Worm (Caenorhabditis elegans): Measurements from ENCODE around the gene wrb-1.

wrb-1 gene

ce11 chrV:1153925-1154324 is 41.9 kb upstream of the wrb-1 start (continued):
- TF ChIP-seq nhr-25 (tag; optimal IDR thresholded peaks at IDR 0.05; ENCODE audit: borderline replicate concordance, insufficient read depth) = no peak
- 0 out of 2 replicates have a peak, but pooled peaks have one; percentile 44 for TF ChIP-seq ceh-20 (GFP tag; IDR thresholded peaks at IDR 0.05)
- no peak for TF ChIP-seq ces-1 (GFP tag; optimal IDR thresholded peaks at IDR 0.05)
- no peak for TF ChIP-seq dmd-8 (GFP tag; IDR thresholded peaks at IDR 0.05)
- TF ChIP-seq dpl-1 (GFP tag; optimal IDR thresholded peaks at IDR 0.05) = peak; percentile 5
- no peak for TF ChIP-seq F49E8.2 (tag; optimal IDR thresholded peaks at IDR 0.05; ENCODE audit: borderline replicate concordance)
- TF ChIP-seq hif-1 (tag; optimal IDR thresholded peaks at IDR 0.05) = peak in 1 of 2 experiments; percentile 66
- no peak for TF ChIP-seq pqm-1 (tag; optimal IDR thresholded peaks at IDR 0.05)
- TF ChIP-seq ctbp-1 (GFP tag; IDR thresholded peaks at IDR 0.05) = peak; percentile 55; the same call in 1 of the 2 replicates
- TF ChIP-seq skn-1 (tag; optimal IDR thresholded peaks at IDR 0.05) = no peak
- no peak for TF ChIP-seq nhr-42 (GFP tag; IDR thresholded peaks at IDR 0.05)
- no peak for TF ChIP-seq aha-1 (tag)
- TF ChIP-seq madf-5 (GFP tag; IDR thresholded peaks at IDR 0.05) = no peak
- TF ChIP-seq F26F4.8 (GFP tag; conservative IDR thresholded peaks at IDR 0.05) = no peak
- no peak for TF ChIP-seq ztf-11 (tag; optimal IDR thresholded peaks at IDR 0.05)
- no peak for TF ChIP-seq nhr-41 (GFP tag; IDR thresholded peaks at IDR 0.05)
- no peak for TF ChIP-seq sdz-12 (GFP tag; optimal IDR thresholded peaks at IDR 0.05)
- TF ChIP-seq ceh-28 (tag; optimal IDR thresholded peaks at IDR 0.05) = no peak
- TF ChIP-seq spr-3 (GFP tag; optimal IDR thresholded peaks at IDR 0.05) = no peak
- no peak for TF ChIP-seq spr-1 (tag; optimal IDR thresholded peaks at IDR 0.05)
- peak in 1 of 2 experiments; percentile 57 for TF ChIP-seq unc-62 (GFP tag; optimal IDR thresholded peaks at IDR 0.05 in 1 of 2)
- TF ChIP-seq unc-62 (tag; optimal IDR thresholded peaks at IDR 0.05) = no peak
- TF ChIP-seq nhr-28 (tag; optimal IDR thresholded peaks at IDR 0.05) = no peak
- TF ChIP-seq nhr-6 (tag; optimal IDR thresholded peaks at IDR 0.05) = no peak
- TF ChIP-seq arid-1 (GFP tag; conservative IDR thresholded peaks at IDR 0.05) = 0 out of 2 replicates have a peak, but pooled peaks have one; percentile 20
- peak; percentile 54 for TF ChIP-seq nhr-11 (tag; optimal IDR thresholded peaks at IDR 0.05)
- peak; percentile 22; the same call in 1 of the 2 replicates for TF ChIP-seq lin-38 (GFP tag; IDR thresholded peaks at IDR 0.05)
- TF ChIP-seq Y48G9A.11 (GFP tag; IDR thresholded peaks at IDR 0.05) = no peak
- no peak for TF ChIP-seq Y5F2A.4 (GFP tag; optimal IDR thresholded peaks at IDR 0.05)
- TF ChIP-seq rbr-2 (tag; optimal IDR thresholded peaks at IDR 0.05) = peak; percentile 67
- TF ChIP-seq jun-1 (tag; optimal IDR thresholded peaks at IDR 0.05) = no peak
- TF ChIP-seq aly-2 (tag; optimal IDR thresholded peaks at IDR 0.05) = no peak
- no peak for TF ChIP-seq snpc-4 (tag; optimal IDR thresholded peaks at IDR 0.05)
- TF ChIP-seq set-16 (GFP tag; IDR thresholded peaks at IDR 0.05) = peak; percentile 67
- TF ChIP-seq mxl-3 (GFP tag; optimal IDR thresholded peaks at IDR 0.05) = peak; percentile 65
- TF ChIP-seq attf-4 (tag; optimal IDR thresholded peaks at IDR 0.05) = no peak
- peak; percentile 75 for TF ChIP-seq hmg-1.1 (GFP tag; IDR thresholded peaks at IDR 0.05)
- TF ChIP-seq madf-9 (GFP tag; conservative IDR thresholded peaks at IDR 0.05) = 0 out of 2 replicates have a peak, but pooled peaks have one; percentile 24
- TF ChIP-seq lin-15B (tag; optimal IDR thresholded peaks at IDR 0.05) = no peak
- peak; percentile 11 for TF ChIP-seq nhr-77 (tag; optimal IDR thresholded peaks at IDR 0.05)
- no peak for TF ChIP-seq ceh-62 (tag; optimal IDR thresholded peaks at IDR 0.05)
- no peak for TF ChIP-seq fkh-10 (GFP tag; optimal IDR thresholded peaks at IDR 0.05)
- peak; percentile 60 for TF ChIP-seq hlh-30 (tag; optimal IDR thresholded peaks at IDR 0.05; ENCODE audit: insufficient read depth)
- TF ChIP-seq egl-43 (GFP tag; IDR thresholded peaks at IDR 0.05) = peak; percentile 64
- TF ChIP-seq cey-2 (tag; optimal IDR thresholded peaks at IDR 0.05; ENCODE audit: borderline replicate concordance, insufficient read depth) = no peak
- no peak for TF ChIP-seq Y105C5A.15 (GFP tag; IDR thresholded peaks at IDR 0.05)
- no peak for TF ChIP-seq ceh-44 (GFP tag; IDR thresholded peaks at IDR 0.05)
- no peak for TF ChIP-seq D1046.2 (GFP tag; IDR thresholded peaks at IDR 0.05)
- peak in 1 of 2 experiments; percentile 14 for TF ChIP-seq daf-16 (GFP tag; optimal IDR thresholded peaks at IDR 0.05)
- peak; percentile 52 for TF ChIP-seq daf-16 (tag; optimal IDR thresholded peaks at IDR 0.05)
- TF ChIP-seq mep-1 (tag; optimal IDR thresholded peaks at IDR 0.05) = peak; percentile 65
- no peak for TF ChIP-seq mxl-2 (GFP tag; conservative IDR thresholded peaks at IDR 0.05)
